Worm (Caenorhabditis elegans) whole organism, early embryonic: ENCODE measurements around the gene mlt-3.
"Not testable (repeated sequence)": the region's sequence is repeated elsewhere in the genome, so short reads cannot be mapped to it uniquely, and the experiment has no call there.

Experiments used
- B0310.2 ChIP-seq: sonication (generic microtip); optimal IDR thresholded peaks from 2 replicates; lab custom pipeline; 2016; ENCODE audit warnings: mild to moderate bottlenecking, missing genetic modification characterization, missing compliant biosample characterization
- aly-1 ChIP-seq: sonication (generic microtip); optimal IDR thresholded peaks from 2 replicates; lab custom pipeline; 2016; ENCODE audit warnings: missing genetic modification characterization, missing compliant biosample characterization
- ama-1 ChIP-seq: fragments of 150-350 bp; optimal IDR thresholded peaks from 2 replicates; lab custom pipeline; 2014
- ceh-36 ChIP-seq: sonication (generic microtip); optimal IDR thresholded peaks from 2 replicates; lab custom pipeline; 2016; ENCODE audit warnings: missing genetic modification characterization, inconsistent platforms, missing compliant biosample characterization
- hmbx-1 ChIP-seq: sonication (generic microtip); optimal IDR thresholded peaks from 2 replicates; lab custom pipeline; 2016; ENCODE audit warnings: mild to moderate bottlenecking, missing genetic modification characterization, missing compliant biosample characterization
- hmg-4 ChIP-seq: fragments of 200-800 bp; sonication (Bioruptor generic); optimal IDR thresholded peaks from 2 replicates; lab custom pipeline; 2018; ENCODE audit warnings: mild to moderate bottlenecking, missing genetic modification characterization, missing compliant biosample characterization
- hnd-1 ChIP-seq: sonication (generic microtip); optimal IDR thresholded peaks from 2 replicates; lab custom pipeline; 2016; ENCODE audit warnings: missing genetic modification characterization, missing compliant biosample characterization
- pes-1 ChIP-seq: fragments of 200-800 bp; sonication (Bioruptor generic); IDR thresholded peaks from 2 replicates; pipeline ENCODE4 v1.3.6; 2022; ENCODE audit warnings: missing genetic modification reagents, missing genetic modification characterization, missing compliant biosample characterization
- scrt-1 ChIP-seq: fragments of 200-800 bp; sonication (Bioruptor generic); IDR thresholded peaks from 2 replicates; pipeline ENCODE4 v1.3.6; 2022; ENCODE audit warnings: missing genetic modification characterization, missing compliant biosample characterization
- tra-4 ChIP-seq: sonication (generic microtip); optimal IDR thresholded peaks from 2 replicates; lab custom pipeline; 2017; ENCODE audit warnings: missing genetic modification characterization, missing compliant biosample characterization

ce11 chrIV:12178235-12178634, 48.7 kb downstream of the mlt-3 start, which contains the start of gene nlr-1:
- not testable (repeated sequence) for TF ChIP-seq ceh-36; ama-1 (lab: Kevin White, UChicago); hmg-4 (GFP tag; lab: Kevin White, UChicago); hnd-1 (tag; lab: Kevin White, UChicago); tra-4 (tag; lab: Kevin White, UChicago); scrt-1 (GFP tag; lab: Robert Waterston, UW); aly-1 (tag; lab: Kevin White, UChicago); pes-1 (GFP tag; lab: Robert Waterston, UW); B0310.2 (tag; lab: Kevin White, UChicago); hmbx-1 (tag; lab: Kevin White, UChicago)
